Worm (Caenorhabditis elegans) whole organism, L1 larva: Measurements from ENCODE around the gene C18E9.9.
A peak's percentile ranks its signal among the peaks of the same experiment; 100 is the strongest.

Source experiments
- blmp-1 ChIP-seq: fragments of 150-350 bp; optimal IDR thresholded peaks from 2 replicates; lab custom pipeline; 2014; ENCODE audit warnings: missing biosample characterization, missing genetic modification characterization
- grh-1 ChIP-seq: fragments of 200-800 bp; sonication (Bioruptor generic); IDR thresholded peaks from 2 replicates; pipeline ENCODE4 v1.3.6; 2022; ENCODE audit warnings: missing genetic modification reagents, missing genetic modification characterization, missing compliant biosample characterization
- jun-1 ChIP-seq: fragments of 150-350 bp; optimal IDR thresholded peaks from 2 replicates; lab custom pipeline; 2014; ENCODE audit warnings: missing biosample characterization, missing genetic modification reagents, missing genetic modification characterization
- lin-39 ChIP-seq: fragments of 150-350 bp; optimal IDR thresholded peaks from 2 replicates; lab custom pipeline; 2014; ENCODE audit warnings: missing biosample characterization, missing genetic modification reagents, missing genetic modification characterization
- nhr-85 ChIP-seq: sonication (generic microtip); peaks from one replicate; lab custom pipeline; 2016; ENCODE audit warnings: missing genetic modification characterization, inconsistent platforms, missing compliant biosample characterization
- skn-1 ChIP-seq: fragments of 150-350 bp; optimal IDR thresholded peaks from 2 replicates; lab custom pipeline; 2014; ENCODE audit warnings: missing biosample characterization, missing genetic modification characterization
- ztf-11 ChIP-seq, 2 experiments: sonication (generic microtip); optimal IDR thresholded peaks; 2 replicates each; lab custom pipeline; 2016 to 2017; ENCODE audit warnings: missing genetic modification characterization in 2 of 2, missing biosample characterization in 1 of 2, missing compliant biosample characterization in 1 of 2
- ztf-4 ChIP-seq: fragments of 150-350 bp; optimal IDR thresholded peaks from 2 replicates; lab custom pipeline; 2014; ENCODE audit warnings: missing biosample characterization, missing genetic modification characterization

- TF ChIP-seq lin-39 (tag; lab: Kevin White, UChicago) (no peak), ztf-4 (tag; lab: Kevin White, UChicago) (no peak), nhr-85 (tag; lab: Kevin White, UChicago) (no peak), jun-1 (no peak), blmp-1 (tag; lab: Kevin White, UChicago) (no peak), grh-1 (GFP tag; lab: Robert Waterston, UW) (no peak), ztf-11 (tag; optimal IDR thresholded peaks at IDR 0.05; lab: Kevin White, UChicago) (no peak), skn-1 (tag; lab: Kevin White, UChicago) (peak; percentile 91)
These were observed 49.4 kb upstream of the C18E9.9 start for ce11 chrII:9038736-9039135.
